Worm (Caenorhabditis elegans) whole organism, L2 larva: ENCODE data around the gene gly-20.

ENCODE experiments used
- C34F6.9 ChIP-seq: fragments of 150-350 bp; optimal IDR thresholded peaks from 2 replicates; lab custom pipeline; 2014; ENCODE audit warnings: missing biosample characterization, missing genetic modification characterization
- ama-1 ChIP-seq: fragments of 150-350 bp; optimal IDR thresholded peaks from 2 replicates; lab custom pipeline; 2018; ENCODE audit warnings: inconsistent platforms
- blmp-1 ChIP-seq: sonication (generic microtip); optimal IDR thresholded peaks from 2 replicates; lab custom pipeline; 2017; ENCODE audit warnings: missing genetic modification characterization, mild to moderate bottlenecking, missing compliant biosample characterization, antibody characterized with exemption, moderate library complexity; ENCODE audit not compliant: insufficient read depth
- ceh-82 ChIP-seq: fragments of 150-350 bp; optimal IDR thresholded peaks from 2 replicates; lab custom pipeline; 2014; ENCODE audit warnings: missing biosample characterization, missing genetic modification characterization
- egl-27 ChIP-seq: sonication (generic microtip); optimal IDR thresholded peaks from 3 replicates; lab custom pipeline; 2017; ENCODE audit warnings: missing biosample characterization, missing genetic modification reagents, missing genetic modification characterization
- lin-13 ChIP-seq: fragments of 150-350 bp; optimal IDR thresholded peaks from 2 replicates; lab custom pipeline; 2014; ENCODE audit warnings: missing biosample characterization, missing genetic modification reagents, missing genetic modification characterization
- mbf-1 ChIP-seq: sonication (generic microtip); optimal IDR thresholded peaks from 2 replicates; lab custom pipeline; 2017; ENCODE audit warnings: missing biosample characterization, missing genetic modification characterization
- nhr-77 ChIP-seq: fragments of 150-350 bp; optimal IDR thresholded peaks from 2 replicates; lab custom pipeline; 2014; ENCODE audit warnings: missing biosample characterization, missing genetic modification characterization
- peb-1 ChIP-seq: fragments of 150-350 bp; optimal IDR thresholded peaks from 2 replicates; lab custom pipeline; 2014; ENCODE audit warnings: missing biosample characterization, missing genetic modification characterization
- skn-1 ChIP-seq: sonication (generic microtip); optimal IDR thresholded peaks from 2 replicates; lab custom pipeline; 2017; ENCODE audit warnings: missing biosample characterization, missing genetic modification characterization
- snpc-4 ChIP-seq: fragments of 150-350 bp; optimal IDR thresholded peaks from 2 replicates; lab custom pipeline; 2014; ENCODE audit warnings: missing biosample characterization, missing genetic modification characterization
- unc-39 ChIP-seq: fragments of 150-350 bp; optimal IDR thresholded peaks from 2 replicates; lab custom pipeline; 2014; ENCODE audit warnings: missing biosample characterization, missing genetic modification characterization
- ztf-11 ChIP-seq: sonication (generic microtip); optimal IDR thresholded peaks from 2 replicates; lab custom pipeline; 2017; ENCODE audit warnings: missing biosample characterization, missing genetic modification characterization
- ztf-4 ChIP-seq: fragments of 150-350 bp; optimal IDR thresholded peaks from 2 replicates; lab custom pipeline; 2014; ENCODE audit warnings: missing biosample characterization, missing genetic modification characterization

- TF ChIP-seq ztf-11 (tag; lab: Kevin White, UChicago) (no peak), C34F6.9 (tag; lab: Kevin White, UChicago) (peak; percentile 26), lin-13 (GFP tag; lab: Kevin White, UChicago) (no peak), ama-1 (lab: Kevin White, UChicago) (no peak), snpc-4 (tag; lab: Kevin White, UChicago) (no peak), nhr-77 (no peak), unc-39 (tag; lab: Kevin White, UChicago) (no peak), ceh-82 (tag; lab: Kevin White, UChicago) (no peak), skn-1 (no peak), blmp-1 (tag; lab: Kevin White, UChicago) (no peak), mbf-1 (no peak), peb-1 (no peak), ztf-4 (no peak), egl-27 (tag; lab: Kevin White, UChicago) (no peak)
Observed at ce11 chrV:11281414-11282209, 760 bp upstream of the gly-20 start.
